Worm (Caenorhabditis elegans): ENCODE measurements around the gene F14H3.4.

The F14H3.4 gene

ce11 chrV:16024917-16025316 is 30.0 kb downstream of the F14H3.4 start:
- TF ChIP-seq fkh-6 (tag; optimal IDR thresholded peaks at IDR 0.05) (no peak), ama-1 (optimal IDR thresholded peaks at IDR 0.05) (no peak), ceh-24 (tag; optimal IDR thresholded peaks at IDR 0.05) (no peak), hlh-6 (tag; optimal IDR thresholded peaks at IDR 0.05) (no peak), ceh-31 (tag; optimal IDR thresholded peaks at IDR 0.05) (no peak), dve-1 (tag; optimal IDR thresholded peaks at IDR 0.05) (no peak), fax-1 (tag; optimal IDR thresholded peaks at IDR 0.05) (no peak), unc-42 (tag; optimal IDR thresholded peaks at IDR 0.05) (no peak), eyg-1 (tag; optimal IDR thresholded peaks at IDR 0.05) (no peak), C08G9.2 (tag; optimal IDR thresholded peaks at IDR 0.05) (no peak)

- no peak for TF ChIP-seq unc-42 (tag; optimal IDR thresholded peaks at IDR 0.05)
- peak; percentile 44 for TF ChIP-seq elt-2 (tag; optimal IDR thresholded peaks at IDR 0.05)
- TF ChIP-seq ets-4 (tag; optimal IDR thresholded peaks at IDR 0.05) = no peak
- no peak for TF ChIP-seq hlh-6 (tag; optimal IDR thresholded peaks at IDR 0.05)
- TF ChIP-seq ceh-14 (tag; optimal IDR thresholded peaks at IDR 0.05) = no peak
- no peak for TF ChIP-seq lim-6 (tag; optimal IDR thresholded peaks at IDR 0.05)
Observed at ce11 chrV:16024300-16024699, 30.6 kb downstream of the F14H3.4 start, which contains the start of gene T10C6.6. Gene T10C6.6 (plus strand): TSS chrV:16024326.

- no peak for TF ChIP-seq ceh-14 (tag; optimal IDR thresholded peaks at IDR 0.05)
- no peak for TF ChIP-seq ceh-19 (GFP tag; optimal IDR thresholded peaks at IDR 0.05)
- TF ChIP-seq hlh-13 (GFP tag; optimal IDR thresholded peaks at IDR 0.05) = no peak
- TF ChIP-seq ceh-24 (tag; optimal IDR thresholded peaks at IDR 0.05) = no peak
- no peak for TF ChIP-seq unc-42 (tag; optimal IDR thresholded peaks at IDR 0.05)
- no peak for TF ChIP-seq madf-2 (tag; optimal IDR thresholded peaks at IDR 0.05)
- no peak for TF ChIP-seq nhr-232 (tag; optimal IDR thresholded peaks at IDR 0.05)
- TF ChIP-seq ztf-16 (tag; optimal IDR thresholded peaks at IDR 0.05) = no peak
Observed at ce11 chrV:16023559-16023958, 31.3 kb downstream of the F14H3.4 start.

- no peak for TF ChIP-seq ets-4 (tag; optimal IDR thresholded peaks at IDR 0.05)
- TF ChIP-seq ceh-31 (tag; optimal IDR thresholded peaks at IDR 0.05) = no peak
- TF ChIP-seq ceh-45 (GFP tag; IDR thresholded peaks at IDR 0.05) = no peak
- no peak for TF ChIP-seq pat-9 (tag; optimal IDR thresholded peaks at IDR 0.05)
- no peak for TF ChIP-seq tbx-7 (tag; optimal IDR thresholded peaks at IDR 0.05)
- no peak for TF ChIP-seq fkh-6 (tag; optimal IDR thresholded peaks at IDR 0.05)
- TF ChIP-seq pag-3 (tag; optimal IDR thresholded peaks at IDR 0.05; ENCODE audit: borderline replicate concordance) = no peak
- no peak for TF ChIP-seq ceh-9 (tag; optimal IDR thresholded peaks at IDR 0.05)
- no peak for TF ChIP-seq ceh-19 (GFP tag; optimal IDR thresholded peaks at IDR 0.05)
- no peak for TF ChIP-seq pha-4 (tag; optimal IDR thresholded peaks at IDR 0.05)
- TF ChIP-seq ceh-2 (tag; optimal IDR thresholded peaks at IDR 0.05) = no peak
- TF ChIP-seq T23F11.4 (GFP tag; optimal IDR thresholded peaks at IDR 0.05) = no peak
- TF ChIP-seq ceh-24 (tag; optimal IDR thresholded peaks at IDR 0.05) = no peak
- no peak for TF ChIP-seq odd-2 (tag; optimal IDR thresholded peaks at IDR 0.05)
- TF ChIP-seq ceh-22 (tag; optimal IDR thresholded peaks at IDR 0.05) = no peak
- no peak for TF ChIP-seq mec-3 (tag; optimal IDR thresholded peaks at IDR 0.05; ENCODE audit: borderline replicate concordance)
- no peak for TF ChIP-seq C38D4.7 (GFP tag; optimal IDR thresholded peaks at IDR 0.05)
- no peak for TF ChIP-seq pqm-1 (tag; optimal IDR thresholded peaks at IDR 0.05)
- TF ChIP-seq che-1 (tag; optimal IDR thresholded peaks at IDR 0.05) = no peak
- TF ChIP-seq madf-2 (tag; optimal IDR thresholded peaks at IDR 0.05) = no peak
Observed at ce11 chrV:16023051-16023450, 31.8 kb downstream of the F14H3.4 start, which contains the start of gene cwc-15. Gene cwc-15 (plus strand): TSS chrV:16023351.

- TF ChIP-seq zip-5 (tag; optimal IDR thresholded peaks at IDR 0.05) = peak; percentile 68
- peak; percentile 6 for TF ChIP-seq ztf-16 (tag; optimal IDR thresholded peaks at IDR 0.05)
- TF ChIP-seq ceh-48 (tag; optimal IDR thresholded peaks at IDR 0.05) = peak; percentile 29
- TF ChIP-seq ttx-3 (tag; optimal IDR thresholded peaks at IDR 0.05) = no peak
- TF ChIP-seq rnt-1 (tag; optimal IDR thresholded peaks at IDR 0.05) = peak; percentile 28
- TF ChIP-seq nfya-1 (tag; optimal IDR thresholded peaks at IDR 0.05) = no peak
- peak; percentile 90 for TF ChIP-seq ceh-2 (tag; optimal IDR thresholded peaks at IDR 0.05)
- TF ChIP-seq fax-1 (tag; optimal IDR thresholded peaks at IDR 0.05) = peak; percentile 43
- TF ChIP-seq lim-6 (tag; optimal IDR thresholded peaks at IDR 0.05) = peak; percentile 57
- peak; percentile 57 for TF ChIP-seq ceh-34 (tag; optimal IDR thresholded peaks at IDR 0.05)
- peak; percentile 94 for TF ChIP-seq C08G9.2 (tag; optimal IDR thresholded peaks at IDR 0.05)
- peak; percentile 72 for TF ChIP-seq ets-4 (tag; optimal IDR thresholded peaks at IDR 0.05)
- TF ChIP-seq sdc-2 (tag; optimal IDR thresholded peaks at IDR 0.05) = peak; percentile 47
- no peak for TF ChIP-seq hlh-6 (tag; optimal IDR thresholded peaks at IDR 0.05)
- TF ChIP-seq gmeb-2 (tag; optimal IDR thresholded peaks at IDR 0.05) = peak; percentile 23
- no peak for TF ChIP-seq mec-3 (tag; optimal IDR thresholded peaks at IDR 0.05; ENCODE audit: borderline replicate concordance)
- peak; percentile 35 for TF ChIP-seq F13H6.1 (tag; optimal IDR thresholded peaks at IDR 0.05)
- peak; percentile 53 for TF ChIP-seq ref-2 (tag; optimal IDR thresholded peaks at IDR 0.05)
- TF ChIP-seq ceh-14 (tag; optimal IDR thresholded peaks at IDR 0.05) = peak; percentile 72
- TF ChIP-seq elt-2 (tag; optimal IDR thresholded peaks at IDR 0.05) = peak; percentile 38
- no peak for TF ChIP-seq C38D4.7 (GFP tag; optimal IDR thresholded peaks at IDR 0.05)
- peak; percentile 58 for TF ChIP-seq unc-42 (tag; optimal IDR thresholded peaks at IDR 0.05)
- TF ChIP-seq ceh-31 (tag; optimal IDR thresholded peaks at IDR 0.05) = peak; percentile 93
Observed at ce11 chrV:16022600-16022999, 32.3 kb downstream of the F14H3.4 start.

Measured in whole organism, late embryonic.